Worm (Caenorhabditis elegans): Measurements from ENCODE around the gene irld-27.

- no peak for TF ChIP-seq nhr-76 (tag; optimal IDR thresholded peaks at IDR 0.05)
- no peak for TF ChIP-seq mep-1 (tag; optimal IDR thresholded peaks at IDR 0.05)
- no peak for TF ChIP-seq blmp-1 (tag; optimal IDR thresholded peaks at IDR 0.05)
- TF ChIP-seq unc-39 (tag; optimal IDR thresholded peaks at IDR 0.05) = no peak
Measured at ce11 chrII:3340818-3341217, 8.7 kb downstream of the irld-27 start.

All from whole organism, mixed stage, embryonic.